Fruit fly (Drosophila melanogaster) whole organism, embryonic: ENCODE results near the gene BNIP3.

Source experiments
- Bgb ChIP-seq: fragments of 200-800 bp; sonication (Bioruptor generic); IDR thresholded peaks from 2 replicates; pipeline ENCODE4 v1.3.6; 2022; ENCODE audit warnings: missing biosample characterization, missing genetic modification characterization; ENCODE audit not compliant: partially characterized antibody
- CG10565 ChIP-seq: fragments of 200-800 bp; sonication (Bioruptor generic); optimal IDR thresholded peaks from 3 replicates; lab custom pipeline; 2016; ENCODE audit warnings: missing biosample characterization, mild to moderate bottlenecking, missing genetic modification characterization
- CG11504 ChIP-seq: fragments of 200-800 bp; sonication (Bioruptor generic); optimal IDR thresholded peaks from 3 replicates; lab custom pipeline; 2019; ENCODE audit warnings: missing biosample characterization, mild to moderate bottlenecking, missing genetic modification characterization, moderate library complexity
- CG11723 ChIP-seq: fragments of 200-800 bp; sonication (Bioruptor generic); optimal IDR thresholded peaks from 2 replicates; lab custom pipeline; 2017; ENCODE audit warnings: missing biosample characterization, mild to moderate bottlenecking, missing genetic modification characterization
- CG13287 ChIP-seq: fragments of 200-800 bp; sonication (Bioruptor generic); IDR thresholded peaks from 2 replicates; pipeline ENCODE4 v1.3.6; 2022; ENCODE audit warnings: missing biosample characterization, missing genetic modification characterization; ENCODE audit not compliant: partially characterized antibody
- CG13775 ChIP-seq: fragments of 200-800 bp; sonication (Bioruptor generic); optimal IDR thresholded peaks from 3 replicates; lab custom pipeline; 2017; ENCODE audit warnings: missing biosample characterization, mild to moderate bottlenecking, missing genetic modification characterization
- CG15514 ChIP-seq: fragments of 200-800 bp; sonication (Bioruptor generic); optimal IDR thresholded peaks from 3 replicates; lab custom pipeline; 2017; ENCODE audit warnings: missing biosample characterization, missing genetic modification characterization, mild to moderate bottlenecking, moderate library complexity, missing genetic modification reagents
- CG1603 ChIP-seq: fragments of 200-800 bp; sonication (Bioruptor generic); optimal IDR thresholded peaks from 2 replicates; lab custom pipeline; 2019; ENCODE audit warnings: missing biosample characterization, mild to moderate bottlenecking, missing genetic modification characterization, moderate library complexity
- CG16815 ChIP-seq: fragments of 200-800 bp; sonication (Bioruptor generic); optimal IDR thresholded peaks from 3 replicates; lab custom pipeline; 2017; ENCODE audit warnings: missing biosample characterization, mild to moderate bottlenecking, missing genetic modification characterization
- CG2116 ChIP-seq: fragments of 200-800 bp; sonication (Bioruptor generic); optimal IDR thresholded peaks from 3 replicates; lab custom pipeline; 2018; ENCODE audit warnings: missing biosample characterization, mild to moderate bottlenecking, missing genetic modification characterization
- CG2199 ChIP-seq: fragments of 200-800 bp; sonication (Bioruptor generic); IDR thresholded peaks from 3 replicates; pipeline ENCODE4 v1.3.6; 2022; ENCODE audit warnings: missing biosample characterization, missing genetic modification characterization
- CG31441 ChIP-seq: fragments of 200-800 bp; sonication (Bioruptor generic); IDR thresholded peaks from 2 replicates; pipeline ENCODE4 v1.3.6; 2022; ENCODE audit warnings: missing biosample characterization, missing genetic modification characterization
- CG3281 ChIP-seq: fragments of 200-800 bp; sonication (Bioruptor generic); optimal IDR thresholded peaks from 3 replicates; lab custom pipeline; 2017; ENCODE audit warnings: missing biosample characterization, mild to moderate bottlenecking, missing genetic modification characterization
- CG6254 ChIP-seq: fragments of 200-800 bp; sonication (Bioruptor generic); optimal IDR thresholded peaks from 3 replicates; lab custom pipeline; 2017; ENCODE audit warnings: mild to moderate bottlenecking, missing biosample characterization, missing genetic modification reagents, missing genetic modification characterization
- CG8290 ChIP-seq, 3 experiments: fragments of 200-800 bp; sonication (Bioruptor generic); optimal IDR thresholded peaks; 2 replicates each; lab custom pipeline; 2016 to 2019; ENCODE audit warnings: missing biosample characterization in 3 of 3, missing genetic modification characterization in 3 of 3, mild to moderate bottlenecking in 2 of 3, moderate library complexity in 1 of 3
- Doc3 ChIP-seq: fragments of 200-800 bp; sonication (Bioruptor generic); IDR thresholded peaks from 3 replicates; pipeline ENCODE4 v1.3.6; 2022; ENCODE audit warnings: missing biosample characterization, missing genetic modification characterization; ENCODE audit not compliant: partially characterized antibody
- Dp ChIP-seq: fragments of 200-800 bp; sonication (Bioruptor generic); optimal IDR thresholded peaks from 2 replicates; lab custom pipeline; 2018; ENCODE audit warnings: missing biosample characterization, mild to moderate bottlenecking, missing genetic modification characterization, moderate library complexity
- Dref ChIP-seq: fragments of 200-800 bp; sonication (Bioruptor generic); IDR thresholded peaks from 2 replicates; pipeline ENCODE4 v1.3.6; 2022; ENCODE audit warnings: missing biosample characterization, missing genetic modification characterization
- E2f2 ChIP-seq: fragments of 200-800 bp; sonication (Bioruptor generic); IDR thresholded peaks from 2 replicates; pipeline ENCODE4 v1.3.6; 2022; ENCODE audit warnings: missing biosample characterization, missing genetic modification characterization
- GATAe ChIP-seq: fragments of 200-800 bp; sonication (Bioruptor generic); conservative IDR thresholded peaks from 2 replicates; pipeline ENCODE4 v1.3.6; 2022; ENCODE audit warnings: missing biosample characterization, missing genetic modification characterization
- Hmx ChIP-seq: fragments of 200-800 bp; sonication (Bioruptor generic); optimal IDR thresholded peaks from 2 replicates; lab custom pipeline; 2016; ENCODE audit warnings: missing biosample characterization, missing genetic modification characterization
- MBD-R2 ChIP-seq: fragments of 200-800 bp; sonication (Bioruptor generic); IDR thresholded peaks from 2 replicates; pipeline ENCODE4 v1.3.6; 2022; ENCODE audit warnings: missing biosample characterization, missing genetic modification characterization
- Med ChIP-seq: fragments of 200-800 bp; sonication (Bioruptor generic); peaks from one replicate; lab custom pipeline; 2016; ENCODE audit warnings: missing biosample characterization, missing genetic modification characterization, mild to moderate bottlenecking, inconsistent platforms, moderate library complexity
- Neu2 ChIP-seq: fragments of 200-800 bp; sonication (Bioruptor generic); optimal IDR thresholded peaks from 3 replicates; lab custom pipeline; 2016; ENCODE audit warnings: missing biosample characterization, missing genetic modification characterization, borderline replicate concordance
- Nf-YA ChIP-seq: fragments of 200-800 bp; sonication (Bioruptor generic); IDR thresholded peaks from 2 replicates; pipeline ENCODE4 v1.3.6; 2022; ENCODE audit warnings: missing biosample characterization, missing genetic modification characterization
- Oli ChIP-seq: fragments of 200-800 bp; sonication (Bioruptor generic); optimal IDR thresholded peaks from 2 replicates; lab custom pipeline; 2018; ENCODE audit warnings: missing biosample characterization, mild to moderate bottlenecking, missing genetic modification characterization, moderate library complexity
- Scr ChIP-seq: fragments of 200-800 bp; sonication (Bioruptor generic); IDR thresholded peaks from 2 replicates; pipeline ENCODE4 v1.3.6; 2022; ENCODE audit warnings: missing biosample characterization, missing genetic modification characterization; ENCODE audit not compliant: partially characterized antibody
- TFAM ChIP-seq: fragments of 200-800 bp; sonication (Bioruptor generic); optimal IDR thresholded peaks from 2 replicates; lab custom pipeline; 2017; ENCODE audit warnings: missing biosample characterization, missing genetic modification characterization, inconsistent platforms
- bbx ChIP-seq: fragments of 200-800 bp; sonication (Bioruptor generic); IDR thresholded peaks from 2 replicates; pipeline ENCODE4 v1.3.6; 2022; ENCODE audit warnings: missing biosample characterization, missing genetic modification characterization; ENCODE audit not compliant: partially characterized antibody
- chif ChIP-seq, 2 experiments: fragments of 200-800 bp; sonication (Bioruptor generic); optimal IDR thresholded peaks; 3 replicates each; lab custom pipeline; 2016; ENCODE audit warnings: missing biosample characterization in 2 of 2, missing genetic modification characterization in 2 of 2
- exex ChIP-seq: fragments of 200-800 bp; sonication (Bioruptor generic); optimal IDR thresholded peaks from 4 replicates; lab custom pipeline; 2018; ENCODE audit warnings: missing biosample characterization, mild to moderate bottlenecking, missing genetic modification characterization, moderate library complexity
- fu2 ChIP-seq: fragments of 200-800 bp; sonication (Bioruptor generic); optimal IDR thresholded peaks from 2 replicates; lab custom pipeline; 2016; ENCODE audit warnings: missing biosample characterization, missing genetic modification characterization
- grn ChIP-seq: fragments of 200-800 bp; sonication (Bioruptor generic); optimal IDR thresholded peaks from 3 replicates; lab custom pipeline; 2017; ENCODE audit warnings: missing biosample characterization, missing genetic modification characterization
- ham ChIP-seq: fragments of 200-800 bp; sonication (Bioruptor generic); IDR thresholded peaks from 2 replicates; pipeline ENCODE4 v1.3.6; 2022; ENCODE audit warnings: missing biosample characterization, missing genetic modification characterization
- lab ChIP-seq: fragments of 200-800 bp; sonication (Bioruptor generic); optimal IDR thresholded peaks from 3 replicates; lab custom pipeline; 2017; ENCODE audit warnings: missing biosample characterization, missing genetic modification characterization, mild to moderate bottlenecking, moderate library complexity, missing genetic modification reagents
- mirr ChIP-seq: fragments of 200-800 bp; sonication (Bioruptor generic); optimal IDR thresholded peaks from 3 replicates; lab custom pipeline; 2018; ENCODE audit warnings: missing biosample characterization, mild to moderate bottlenecking, missing genetic modification characterization
- nerfin-2 ChIP-seq: fragments of 200-800 bp; sonication (Bioruptor generic); IDR thresholded peaks from 2 replicates; pipeline ENCODE4 v1.3.6; 2022; ENCODE audit warnings: missing biosample characterization, missing genetic modification characterization; ENCODE audit not compliant: partially characterized antibody
- row ChIP-seq: fragments of 200-800 bp; sonication (Bioruptor generic); IDR thresholded peaks from 3 replicates; pipeline ENCODE4 v1.3.6; 2022; ENCODE audit warnings: missing biosample characterization, missing genetic modification characterization
- sd ChIP-seq: fragments of 200-800 bp; sonication (Bioruptor generic); optimal IDR thresholded peaks from 3 replicates; lab custom pipeline; 2018; ENCODE audit warnings: missing biosample characterization, mild to moderate bottlenecking, missing genetic modification characterization, moderate library complexity
- sna ChIP-seq: fragments of 200-800 bp; sonication (Bioruptor generic); IDR thresholded peaks from 2 replicates; pipeline ENCODE4 v1.3.6; 2022; ENCODE audit warnings: missing biosample characterization, missing genetic modification characterization; ENCODE audit not compliant: partially characterized antibody
- sug ChIP-seq: fragments of 200-800 bp; optimal IDR thresholded peaks from 2 replicates; lab custom pipeline; 2019; ENCODE audit warnings: missing biosample characterization, mild to moderate bottlenecking, missing genetic modification characterization, moderate library complexity
- trem ChIP-seq: fragments of 200-800 bp; optimal IDR thresholded peaks from 3 replicates; lab custom pipeline; 2019; ENCODE audit warnings: missing biosample characterization, mild to moderate bottlenecking, missing genetic modification characterization, moderate library complexity
- unc-4 ChIP-seq: fragments of 200-800 bp; sonication (Bioruptor generic); IDR thresholded peaks from 2 replicates; pipeline ENCODE4 v1.3.6; 2022; ENCODE audit warnings: missing biosample characterization, missing genetic modification characterization; ENCODE audit not compliant: partially characterized antibody
- vnd ChIP-seq: fragments of 200-800 bp; sonication (Bioruptor generic); IDR thresholded peaks from 3 replicates; pipeline ENCODE4 v1.3.6; 2022; ENCODE audit warnings: missing biosample characterization, missing genetic modification characterization; ENCODE audit not compliant: partially characterized antibody

BNIP3 gene

dm6 chr3L:20493417-20494261 is 25.6 kb downstream of the BNIP3 start (continued):
- TF ChIP-seq TFAM (GFP tag; lab: Kevin White, UChicago) (no peak), Oli (peak; percentile 78), Nf-YA (peak; percentile 71), chif (GFP tag; optimal IDR thresholded peaks at IDR 0.05; lab: Kevin White, UChicago) (peak in 1 of 2 experiments; percentile 37), CG10565 (GFP tag; lab: Kevin White, UChicago) (no peak), CG2116 (GFP tag; lab: Kevin White, UChicago) (peak; percentile 15), MBD-R2 (GFP tag; lab: Robert Waterston, UW) (peak; percentile 7; the same call in 1 of the 2 replicates), sna (GFP tag; lab: Robert Waterston, UW) (no peak), CG11723 (no peak), nerfin-2 (no peak), Hmx (GFP tag; lab: Kevin White, UChicago) (peak; percentile 57), CG31441 (peak; percentile 67; the same call in 1 of the 2 replicates), CG3281 (GFP tag; lab: Kevin White, UChicago) (peak; percentile 81)

DNA sequence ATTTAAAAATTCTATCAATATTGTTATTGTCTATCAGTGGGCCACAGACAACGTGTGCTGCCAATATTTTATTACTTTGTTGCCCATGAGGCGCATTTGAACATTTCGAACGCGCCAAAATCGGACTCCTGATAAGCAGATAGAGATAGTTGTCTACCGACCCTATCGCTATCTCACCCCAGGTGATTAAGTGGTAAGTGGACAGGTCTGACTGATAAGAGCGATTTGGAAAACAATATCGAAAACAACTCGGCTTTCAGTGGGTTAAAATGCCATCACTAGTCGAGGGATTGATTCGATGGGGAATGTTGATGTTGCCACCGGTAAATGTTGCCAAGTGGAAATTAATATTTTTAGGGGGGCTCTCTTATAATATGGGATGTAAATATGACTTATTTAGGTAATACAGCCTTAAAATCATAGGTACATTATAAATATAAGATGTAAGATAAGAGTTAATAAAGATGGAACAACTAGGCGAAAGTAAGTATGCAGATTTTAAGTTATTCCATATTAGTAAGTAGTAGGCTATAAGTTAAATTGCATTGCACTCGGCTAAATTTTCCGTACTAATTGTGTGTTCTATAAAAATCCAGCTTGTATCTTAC is 27.6 kb downstream of the BNIP3 start, which contains the start of gene ND-39:
Gene ND-39 (plus strand): TSS at position 558 of the 608 bp plus-strand sequence.
- peak; percentile 35; the same call in 1 of the 2 replicates for TF ChIP-seq unc-4 (GFP tag; lab: Robert Waterston, UW)
- TF ChIP-seq CG13287 (GFP tag; lab: Robert Waterston, UW): peak; percentile 54
- peak; percentile 31 for TF ChIP-seq mirr
- no peak for TF ChIP-seq fu2 (GFP tag; lab: Kevin White, UChicago)
- TF ChIP-seq grn (GFP tag; lab: Kevin White, UChicago): peak; percentile 94
- TF ChIP-seq CG11504: peak; percentile 100
- TF ChIP-seq Dref (GFP tag; lab: Robert Waterston, UW): peak; percentile 54
- TF ChIP-seq CG1603 (tag; lab: Kevin White, UChicago): peak; percentile 1
- peak; percentile 89 for TF ChIP-seq exex (tag; lab: Kevin White, UChicago)
- peak; percentile 55 for TF ChIP-seq lab (GFP tag; lab: Kevin White, UChicago)
- no peak for TF ChIP-seq CG16815 (GFP tag; lab: Kevin White, UChicago)
- peak; percentile 17 for TF ChIP-seq sd (tag; lab: Kevin White, UChicago)
- peak; percentile 90 for TF ChIP-seq CG2199 (GFP tag; lab: Robert Waterston, UW)
- no peak for TF ChIP-seq CG8290 (GFP tag; optimal IDR thresholded peaks at IDR 0.05; lab: Kevin White, UChicago)
- TF ChIP-seq CG8290 (tag; optimal IDR thresholded peaks at IDR 0.05; lab: Kevin White, UChicago): peak in 1 of 2 experiments; percentile 29
- TF ChIP-seq sug (tag; lab: Kevin White, UChicago): peak; percentile 63
- TF ChIP-seq Dp (GFP tag; lab: Kevin White, UChicago): peak; percentile 65
- TF ChIP-seq Med (GFP tag; lab: Kevin White, UChicago): peak; percentile 42
- TF ChIP-seq CG6254 (GFP tag; lab: Kevin White, UChicago): no peak
- peak; percentile 36; the same call in 1 of the 2 replicates for TF ChIP-seq bbx
- no peak for TF ChIP-seq ham (GFP tag; lab: Robert Waterston, UW)
- peak; percentile 94 for TF ChIP-seq trem (tag; lab: Kevin White, UChicago)
- TF ChIP-seq Bgb (GFP tag; lab: Robert Waterston, UW): 0 out of 2 replicates have a peak, but pooled peaks have one; percentile 12
- TF ChIP-seq CG2116 (GFP tag; lab: Kevin White, UChicago): peak; percentile 93
- peak; percentile 34; the same call in 1 of the 3 replicates for TF ChIP-seq row (GFP tag; lab: Robert Waterston, UW)
- TF ChIP-seq vnd (GFP tag; lab: Robert Waterston, UW): peak; percentile 29; the same call in 1 of the 3 replicates
- TF ChIP-seq Scr (GFP tag; lab: Robert Waterston, UW): 0 out of 2 replicates have a peak, but pooled peaks have one; percentile 14
- TF ChIP-seq E2f2 (GFP tag; lab: Robert Waterston, UW): peak; percentile 63
- TF ChIP-seq CG13775 (GFP tag; lab: Kevin White, UChicago): no peak
- TF ChIP-seq GATAe (GFP tag; lab: Robert Waterston, UW): peak; percentile 98
- no peak for TF ChIP-seq Nf-YA
- peak; percentile 16 for TF ChIP-seq CG15514 (GFP tag; lab: Kevin White, UChicago)
- 0 out of 3 replicates have a peak, but pooled peaks have one; percentile 22 for TF ChIP-seq Doc3 (GFP tag; lab: Robert Waterston, UW)
- peak; percentile 75 for TF ChIP-seq Neu2 (GFP tag; lab: Kevin White, UChicago)
